Fruit fly (Drosophila melanogaster) whole organism, embryonic: ENCODE results near the gene CG44174.

Experiments
- CG11093 ChIP-seq: fragments of 200-800 bp; sonication (Bioruptor generic); IDR thresholded peaks from 3 replicates; pipeline ENCODE4 v1.3.6; 2022; ENCODE audit warnings: missing biosample characterization, missing genetic modification characterization
- CG15479 ChIP-seq: fragments of 200-800 bp; sonication (Bioruptor generic); optimal IDR thresholded peaks from 3 replicates; lab custom pipeline; 2019; ENCODE audit warnings: missing biosample characterization, mild to moderate bottlenecking, missing genetic modification characterization, moderate library complexity
- CG34224 ChIP-seq: fragments of 200-800 bp; sonication (Bioruptor generic); IDR thresholded peaks from 3 replicates; pipeline ENCODE4 v1.3.6; 2022; ENCODE audit warnings: missing biosample characterization, missing genetic modification characterization; ENCODE audit not compliant: partially characterized antibody
- Chrac-16 ChIP-seq: fragments of 200-800 bp; sonication (Bioruptor generic); optimal IDR thresholded peaks from 3 replicates; lab custom pipeline; 2016; ENCODE audit warnings: missing biosample characterization, missing genetic modification characterization
- E2f1 ChIP-seq: fragments of 200-800 bp; sonication (Bioruptor generic); IDR thresholded peaks from 2 replicates; pipeline ENCODE4 v1.3.6; 2022; ENCODE audit warnings: missing biosample characterization, missing genetic modification characterization
- Hr51 ChIP-seq, 2 experiments: fragments of 200-800 bp; sonication (Bioruptor generic); optimal IDR thresholded peaks; 2 replicates in 1 of 2; 3 replicates in 1 of 2; lab custom pipeline; 2016 to 2018; ENCODE audit warnings: missing biosample characterization in 2 of 2, missing genetic modification characterization in 2 of 2, mild to moderate bottlenecking in 1 of 2, moderate library complexity in 1 of 2
- Jarid2 ChIP-seq: fragments of 200-800 bp; sonication (Bioruptor generic); optimal IDR thresholded peaks from 3 replicates; lab custom pipeline; 2017; ENCODE audit warnings: mild to moderate bottlenecking, missing biosample characterization, missing genetic modification reagents, missing genetic modification characterization
- aop ChIP-seq: fragments of 200-800 bp; sonication (Bioruptor generic); IDR thresholded peaks from 2 replicates; pipeline ENCODE4 v1.3.6; 2022; ENCODE audit warnings: missing biosample characterization, missing genetic modification characterization
- cas ChIP-seq: fragments of 200-800 bp; sonication (Bioruptor generic); IDR thresholded peaks from 2 replicates; pipeline ENCODE4 v1.3.6; 2022; ENCODE audit warnings: missing biosample characterization, missing genetic modification characterization
- peb ChIP-seq: fragments of 200-800 bp; sonication (Bioruptor generic); IDR thresholded peaks from 2 replicates; pipeline ENCODE4 v1.3.6; 2022; ENCODE audit warnings: missing biosample characterization, missing genetic modification characterization
- sqz ChIP-seq: fragments of 200-800 bp; sonication (Bioruptor generic); optimal IDR thresholded peaks from 3 replicates; lab custom pipeline; 2018; ENCODE audit warnings: missing biosample characterization, mild to moderate bottlenecking, missing genetic modification characterization
- tup ChIP-seq: fragments of 200-800 bp; sonication (Bioruptor generic); optimal IDR thresholded peaks from 2 replicates; lab custom pipeline; 2016; ENCODE audit warnings: missing biosample characterization, mild to moderate bottlenecking, missing genetic modification characterization, moderate library complexity
- z ChIP-seq: fragments of 200-800 bp; sonication (Bioruptor generic); IDR thresholded peaks from 3 replicates; pipeline ENCODE4 v1.3.6; 2022; ENCODE audit warnings: missing biosample characterization, missing genetic modification characterization

DNA sequence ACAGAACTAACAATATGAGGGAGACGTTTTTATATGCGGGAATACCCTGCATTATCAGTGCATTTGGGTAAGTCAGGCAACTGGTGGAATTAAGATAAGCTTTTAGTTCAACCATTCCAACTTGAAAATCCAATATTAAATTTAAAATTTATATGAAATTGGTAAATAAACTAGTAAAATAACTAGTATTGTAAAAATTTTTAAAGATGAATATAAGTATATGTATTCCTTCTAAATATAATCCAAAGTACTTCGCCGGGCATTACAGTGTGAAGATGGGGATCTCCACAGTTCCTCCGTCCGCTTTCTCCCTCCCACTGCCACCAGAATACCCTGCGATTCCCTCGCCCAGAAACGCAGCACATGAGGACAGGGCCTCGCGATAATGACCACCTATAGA is 14.7 kb downstream of the CG44174 start:
- TF ChIP-seq aop (GFP tag; lab: Robert Waterston, UW) = no peak
- TF ChIP-seq peb (GFP tag; lab: Robert Waterston, UW) = no peak
- no peak for TF ChIP-seq tup
- no peak for TF ChIP-seq z
- no peak for TF ChIP-seq sqz (GFP tag; lab: Kevin White, UChicago)
- no peak for TF ChIP-seq CG34224 (GFP tag; lab: Robert Waterston, UW)
- no peak for TF ChIP-seq E2f1 (GFP tag; lab: Robert Waterston, UW)
- no peak for TF ChIP-seq CG11093 (GFP tag; lab: Robert Waterston, UW)
- no peak for TF ChIP-seq cas (GFP tag; lab: Robert Waterston, UW)
- no peak for TF ChIP-seq Hr51 (GFP tag; optimal IDR thresholded peaks at IDR 0.05; lab: Kevin White, UChicago)
- TF ChIP-seq Jarid2 (GFP tag; lab: Kevin White, UChicago) = no peak
- no peak for TF ChIP-seq Chrac-16 (GFP tag; lab: Kevin White, UChicago)
- no peak for TF ChIP-seq CG15479
